Fruit fly (Drosophila melanogaster): Measurements from ENCODE around the gene CG42846.

- TF ChIP-seq pan (optimal IDR thresholded peaks at IDR 0.05) (no peak), psq (optimal IDR thresholded peaks at IDR 0.05) (no peak)
Measured at dm6 chr3L:225120-225519, 6.3 kb downstream of the CG42846 start.

Measured in whole organism.